Worm (Caenorhabditis elegans): ENCODE measurements around the gene D1054.18.

Gene D1054.18

DNA sequence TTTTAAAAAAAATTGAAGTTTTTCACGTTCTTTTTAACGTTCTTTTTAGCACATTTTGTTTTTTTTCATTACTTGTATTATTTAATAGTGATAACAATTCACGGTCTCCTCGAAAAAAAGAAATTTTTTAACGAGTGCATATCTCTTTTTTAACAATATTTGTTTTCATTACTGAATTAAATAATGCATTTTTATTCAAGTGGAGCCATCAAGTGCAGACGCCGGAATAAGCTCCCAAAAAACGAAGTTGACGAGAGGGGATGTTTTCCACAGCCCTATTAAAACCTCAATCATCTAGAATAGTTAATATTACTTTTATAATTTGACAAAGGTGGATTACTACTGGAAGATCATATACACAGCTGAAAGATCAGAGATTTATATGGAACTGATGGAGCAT, 44.3 kb downstream of the D1054.18 start, which contains the start of gene irld-6:
Gene irld-6, minus strand, starts transcription at position 101 of the 400 bp plus-strand sequence.
- no peak for TF ChIP-seq ces-1 (GFP tag; optimal IDR thresholded peaks at IDR 0.05)
- TF ChIP-seq ceh-44 (GFP tag; IDR thresholded peaks at IDR 0.05) = no peak
- TF ChIP-seq nhr-25 (tag; optimal IDR thresholded peaks at IDR 0.05; ENCODE audit: borderline replicate concordance, insufficient read depth) = no peak
- TF ChIP-seq F10B5.3 (tag; optimal IDR thresholded peaks at IDR 0.05) = no peak
- TF ChIP-seq snpc-4 (tag; optimal IDR thresholded peaks at IDR 0.05) = no peak
- TF ChIP-seq fkh-10 (GFP tag; optimal IDR thresholded peaks at IDR 0.05) = no peak
- no peak for TF ChIP-seq attf-4 (tag; optimal IDR thresholded peaks at IDR 0.05)
- no peak for TF ChIP-seq tag-97 (GFP tag; IDR thresholded peaks at IDR 0.05)
- no peak for TF ChIP-seq vab-7 (GFP tag; IDR thresholded peaks at IDR 0.05)
- TF ChIP-seq nhr-41 (GFP tag; IDR thresholded peaks at IDR 0.05) = no peak
- no peak for TF ChIP-seq madf-5 (GFP tag; IDR thresholded peaks at IDR 0.05)
- no peak for TF ChIP-seq nhr-11 (tag; optimal IDR thresholded peaks at IDR 0.05)

DNA sequence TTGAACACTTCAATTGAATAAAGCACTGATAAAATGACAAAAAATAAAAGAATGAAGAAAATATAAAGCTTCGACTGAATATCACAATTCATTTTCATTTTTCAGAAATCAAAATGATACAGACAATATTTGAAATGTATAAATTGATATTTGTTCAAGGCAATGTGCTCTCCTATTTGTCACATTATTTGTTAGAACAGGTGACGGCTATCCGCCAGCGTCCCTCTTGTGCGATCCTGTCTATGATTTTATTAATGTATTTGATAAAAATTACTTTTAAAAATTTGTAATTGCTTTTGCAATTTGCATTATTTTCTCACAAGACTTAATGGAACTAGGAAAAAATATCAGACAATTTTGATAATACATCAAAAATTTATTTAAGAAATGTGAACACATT, 46.9 kb downstream of the D1054.18 start, which contains the start of gene F28H7.7:
Gene F28H7.7, minus strand, starts transcription at position 101 of the 400 bp plus-strand sequence.
- TF ChIP-seq dmd-9 (GFP tag; IDR thresholded peaks at IDR 0.05) (no peak), madf-9 (GFP tag; conservative IDR thresholded peaks at IDR 0.05) (no peak), nhr-42 (GFP tag; IDR thresholded peaks at IDR 0.05) (no peak), fos-1 (tag; optimal IDR thresholded peaks at IDR 0.05) (no peak), zfp-2 (tag; optimal IDR thresholded peaks at IDR 0.05) (no peak), unc-62 (GFP tag; optimal IDR thresholded peaks at IDR 0.05 in 1 of 2) (no peak), unc-62 (tag; optimal IDR thresholded peaks at IDR 0.05) (no peak), ceh-62 (tag; optimal IDR thresholded peaks at IDR 0.05) (no peak), lim-7 (GFP tag; IDR thresholded peaks at IDR 0.05) (no peak), lin-38 (GFP tag; IDR thresholded peaks at IDR 0.05) (no peak)

All from whole organism, L4 larva.